Worm (Caenorhabditis elegans) whole organism, L1 larva: ENCODE data around the gene Y116A8C.467.
"Not testable (repeated sequence)": the region's sequence is repeated elsewhere in the genome, so short reads cannot be mapped to it uniquely, and the experiment has no call there.

Source experiments
- C34B4.2 ChIP-seq: sonication (generic microtip); optimal IDR thresholded peaks from 2 replicates; lab custom pipeline; 2017; ENCODE audit warnings: mild to moderate bottlenecking, missing genetic modification characterization, missing compliant biosample characterization
- blmp-1 ChIP-seq: fragments of 150-350 bp; optimal IDR thresholded peaks from 2 replicates; lab custom pipeline; 2014; ENCODE audit warnings: missing biosample characterization, missing genetic modification characterization
- dpl-1 ChIP-seq, 3 experiments: fragments of 150-350 bp in 2 of 3; sonication (generic microtip) in 1 of 3; optimal IDR thresholded peaks; 2 replicates each; lab custom pipeline; 2014 to 2017; ENCODE audit warnings: missing biosample characterization in 3 of 3, missing genetic modification characterization in 3 of 3, missing genetic modification reagents in 3 of 3
- dsc-1 ChIP-seq: sonication (generic microtip); optimal IDR thresholded peaks from 2 replicates; lab custom pipeline; 2016; ENCODE audit warnings: mild to moderate bottlenecking, missing genetic modification characterization, missing compliant biosample characterization
- efl-1 ChIP-seq, 4 experiments: fragments of 150-350 bp; optimal IDR thresholded peaks in 3 of 4; peaks in 1 of 4; 1 replicate in 1 of 4; 2 replicates in 3 of 4; lab custom pipeline; 2014; ENCODE audit warnings: missing biosample characterization in 2 of 4, missing genetic modification characterization in 2 of 4, missing genetic modification reagents in 2 of 4
- egl-13 ChIP-seq: sonication (generic microtip); optimal IDR thresholded peaks from 2 replicates; lab custom pipeline; 2016; ENCODE audit warnings: missing genotype, missing genetic modification reagents, missing genetic modification characterization, missing compliant biosample characterization
- egl-27 ChIP-seq, 2 experiments: fragments of 150-350 bp in 1 of 2; sonication (generic microtip); optimal IDR thresholded peaks; 3 replicates each; lab custom pipeline; 2017 to 2018; ENCODE audit warnings: missing biosample characterization in 2 of 2, missing genetic modification characterization in 2 of 2, missing genetic modification reagents in 2 of 2
- elt-3 ChIP-seq, 6 experiments: fragments of 150-350 bp in 1 of 6; sonication (generic microtip); optimal IDR thresholded peaks; 2 replicates each; lab custom pipeline; 2017 to 2018; ENCODE audit warnings: missing biosample characterization in 6 of 6, missing genetic modification characterization in 6 of 6, inconsistent platforms in 1 of 6
- fkh-4 ChIP-seq: sonication (generic microtip); optimal IDR thresholded peaks from 2 replicates; lab custom pipeline; 2016; ENCODE audit warnings: missing compliant biosample characterization, missing genetic modification characterization, borderline replicate concordance
- grh-1 ChIP-seq: fragments of 200-800 bp; sonication (Bioruptor generic); IDR thresholded peaks from 2 replicates; pipeline ENCODE4 v1.3.6; 2022; ENCODE audit warnings: missing genetic modification reagents, missing genetic modification characterization, missing compliant biosample characterization
- hlh-17 ChIP-seq: fragments of 200-800 bp; sonication (Bioruptor generic); optimal IDR thresholded peaks from 2 replicates; lab custom pipeline; 2018; ENCODE audit warnings: missing genetic modification characterization, mild to moderate bottlenecking, missing compliant biosample characterization, moderate library complexity, borderline replicate concordance
- hlh-4 ChIP-seq: sonication (generic microtip); optimal IDR thresholded peaks from 2 replicates; lab custom pipeline; 2016; ENCODE audit warnings: mild to moderate bottlenecking, missing genetic modification characterization, missing compliant biosample characterization
- jun-1 ChIP-seq: fragments of 150-350 bp; optimal IDR thresholded peaks from 2 replicates; lab custom pipeline; 2014; ENCODE audit warnings: missing biosample characterization, missing genetic modification reagents, missing genetic modification characterization
- lin-13 ChIP-seq: fragments of 150-350 bp; optimal IDR thresholded peaks from 2 replicates; lab custom pipeline; 2014; ENCODE audit warnings: missing biosample characterization, missing genetic modification reagents, missing genetic modification characterization
- lin-14 ChIP-seq: fragments of 200-800 bp; sonication (Bioruptor generic); optimal IDR thresholded peaks from 2 replicates; lab custom pipeline; 2018; ENCODE audit warnings: mild to moderate bottlenecking, missing genetic modification characterization, moderate library complexity, missing compliant biosample characterization
- lin-15B ChIP-seq: fragments of 150-350 bp; sonication (generic microtip); optimal IDR thresholded peaks from 3 replicates; lab custom pipeline; 2014; ENCODE audit warnings: missing biosample characterization, missing genetic modification characterization
- mab-9 ChIP-seq: fragments of 200-800 bp; sonication (Bioruptor generic); IDR thresholded peaks from 2 replicates; pipeline ENCODE4 v1.3.6; 2022; ENCODE audit warnings: missing genetic modification reagents, missing genetic modification characterization, missing compliant biosample characterization
- mdl-1 ChIP-seq, 2 experiments: fragments of 150-350 bp; optimal IDR thresholded peaks; 2 replicates each; lab custom pipeline; 2014 to 2017; ENCODE audit warnings: missing biosample characterization in 2 of 2, missing genetic modification characterization in 2 of 2, inconsistent platforms in 1 of 2
- mef-2 ChIP-seq: fragments of 150-350 bp; optimal IDR thresholded peaks from 2 replicates; lab custom pipeline; 2014; ENCODE audit warnings: missing biosample characterization, missing genetic modification characterization
- nhr-12 ChIP-seq: sonication (generic microtip); optimal IDR thresholded peaks from 2 replicates; lab custom pipeline; 2017; ENCODE audit warnings: missing biosample characterization, missing genetic modification characterization
- nhr-237 ChIP-seq: fragments of 150-350 bp; optimal IDR thresholded peaks from 2 replicates; lab custom pipeline; 2014; ENCODE audit warnings: missing biosample characterization, missing genetic modification characterization
- nhr-28 ChIP-seq: fragments of 150-350 bp; optimal IDR thresholded peaks from 2 replicates; lab custom pipeline; 2014; ENCODE audit warnings: missing biosample characterization, missing genetic modification characterization
- nhr-71 ChIP-seq: sonication (generic microtip); optimal IDR thresholded peaks from 2 replicates; lab custom pipeline; 2016; ENCODE audit warnings: mild to moderate bottlenecking, missing genetic modification characterization, moderate library complexity, missing compliant biosample characterization
- nhr-76 ChIP-seq: sonication (generic microtip); optimal IDR thresholded peaks from 2 replicates; lab custom pipeline; 2017; ENCODE audit warnings: missing biosample characterization, missing genetic modification characterization
- snpc-4 ChIP-seq: fragments of 150-350 bp; optimal IDR thresholded peaks from 2 replicates; lab custom pipeline; 2014; ENCODE audit warnings: missing biosample characterization, missing genetic modification characterization
- snu-23 ChIP-seq: sonication (generic microtip); optimal IDR thresholded peaks from 2 replicates; lab custom pipeline; 2016; ENCODE audit warnings: missing genetic modification characterization, missing compliant biosample characterization
- tbx-2 ChIP-seq: sonication (generic microtip); optimal IDR thresholded peaks from 2 replicates; lab custom pipeline; 2016; ENCODE audit warnings: missing genetic modification characterization, missing compliant biosample characterization
- unc-62 ChIP-seq: fragments of 150-350 bp; optimal IDR thresholded peaks from 2 replicates; lab custom pipeline; 2014; ENCODE audit warnings: missing biosample characterization, missing genetic modification reagents, missing genetic modification characterization
- unc-98 ChIP-seq: fragments of 200-800 bp; sonication (Bioruptor generic); IDR thresholded peaks from 2 replicates; pipeline ENCODE4 v1.3.6; 2022; ENCODE audit warnings: missing genetic modification characterization, missing compliant biosample characterization
- xbp-1 ChIP-seq: sonication (generic microtip); optimal IDR thresholded peaks from 2 replicates; lab custom pipeline; 2016; ENCODE audit warnings: missing genetic modification characterization, missing compliant biosample characterization

Gene Y116A8C.467

ce11 chrIV:17063700-17064099 is at the start of gene Y116A8C.467:
Y116A8C.467 (minus strand) TSS chrIV:17063800.
- TF ChIP-seq snu-23 (GFP tag; lab: Kevin White, UChicago); hlh-17 (GFP tag; lab: Kevin White, UChicago); dsc-1 (tag; lab: Kevin White, UChicago): not testable (repeated sequence)

ce11 chrIV:17111813-17112212 is 48.2 kb upstream of the Y116A8C.467 start, which contains the start of gene Y116A8C.33:
Y116A8C.33 (plus strand) TSS chrIV:17112113.
- no peak for TF ChIP-seq nhr-237 (tag; lab: Kevin White, UChicago)
- no peak for TF ChIP-seq egl-27 (tag; optimal IDR thresholded peaks at IDR 0.05; lab: Kevin White, UChicago)
- no peak for TF ChIP-seq grh-1 (GFP tag; lab: Robert Waterston, UW)
- no peak for TF ChIP-seq nhr-28 (tag; lab: Kevin White, UChicago)
- TF ChIP-seq lin-13, result no peak
- no peak for TF ChIP-seq fkh-4 (tag; lab: Kevin White, UChicago)
- no peak for TF ChIP-seq snu-23 (GFP tag; lab: Kevin White, UChicago)
- no peak for TF ChIP-seq mdl-1 (tag; optimal IDR thresholded peaks at IDR 0.05; lab: Kevin White, UChicago)
- no peak for TF ChIP-seq C34B4.2 (tag; lab: Kevin White, UChicago)
- TF ChIP-seq blmp-1, result no peak
- TF ChIP-seq mef-2 (tag; lab: Kevin White, UChicago), result no peak
- no peak for TF ChIP-seq mab-9 (GFP tag; lab: Robert Waterston, UW)
- TF ChIP-seq lin-15B (tag; lab: Kevin White, UChicago), result no peak

ce11 chrIV:17110882-17111281 is 47.3 kb upstream of the Y116A8C.467 start, which contains the start of gene sfa-1:
sfa-1 (minus strand) TSS chrIV:17110982.
- TF ChIP-seq efl-1 (optimal IDR thresholded peaks at IDR 0.05; lab: Kevin White, UChicago), result no peak
- TF ChIP-seq efl-1 (GFP tag; optimal IDR thresholded peaks at IDR 0.05 in 1 of 2; lab: Kevin White, UChicago), result peak in 1 of 2 experiments; percentile 78
- TF ChIP-seq dpl-1 (GFP tag; optimal IDR thresholded peaks at IDR 0.05; lab: Kevin White, UChicago), result no peak

ce11 chrIV:17109436-17109835 is 45.8 kb upstream of the Y116A8C.467 start:
- TF ChIP-seq nhr-12 (no peak), nhr-71 (tag; lab: Kevin White, UChicago) (no peak), xbp-1 (tag; lab: Kevin White, UChicago) (no peak), jun-1 (tag; lab: Kevin White, UChicago) (no peak), lin-14 (GFP tag; lab: Kevin White, UChicago) (no peak), egl-13 (tag; lab: Kevin White, UChicago) (no peak), hlh-4 (tag; lab: Kevin White, UChicago) (no peak), tbx-2 (tag; lab: Kevin White, UChicago) (no peak), hlh-17 (GFP tag; lab: Kevin White, UChicago) (no peak), unc-62 (no peak), blmp-1 (no peak)

ce11 chrIV:17108805-17109204 is 45.2 kb upstream of the Y116A8C.467 start:
- TF ChIP-seq efl-1 (optimal IDR thresholded peaks at IDR 0.05; lab: Kevin White, UChicago), result no peak
- peak; percentile 30 to 45 for TF ChIP-seq efl-1 (GFP tag; optimal IDR thresholded peaks at IDR 0.05 in 1 of 2; lab: Kevin White, UChicago)
- peak in 1 of 3 experiments; percentile 11 for TF ChIP-seq dpl-1 (GFP tag; optimal IDR thresholded peaks at IDR 0.05; lab: Kevin White, UChicago)
- TF ChIP-seq lin-15B (tag; lab: Kevin White, UChicago), result no peak

ce11 chrIV:17108200-17108599 is 44.6 kb upstream of the Y116A8C.467 start:
- TF ChIP-seq elt-3 (tag; optimal IDR thresholded peaks at IDR 0.05; lab: Kevin White, UChicago) (no peak), unc-98 (GFP tag; lab: Robert Waterston, UW) (0 out of 2 replicates have a peak, but pooled peaks have one; percentile 29), snpc-4 (tag; lab: Kevin White, UChicago) (no peak), egl-27 (tag; optimal IDR thresholded peaks at IDR 0.05; lab: Kevin White, UChicago) (no peak), nhr-76 (no peak)
